Fruit fly (Drosophila melanogaster) whole organism, embryonic: ENCODE results near the gene Dus1.

Source experiments
- CG12104 ChIP-seq: fragments of 200-800 bp; sonication (Bioruptor generic); optimal IDR thresholded peaks from 3 replicates; lab custom pipeline; 2016; ENCODE audit warnings: missing biosample characterization, missing genetic modification characterization
- CG12659 ChIP-seq: fragments of 200-800 bp; sonication (Bioruptor generic); optimal IDR thresholded peaks from 3 replicates; lab custom pipeline; 2017; ENCODE audit warnings: mild to moderate bottlenecking, missing biosample characterization, missing genetic modification reagents, missing genetic modification characterization
- CG18619 ChIP-seq: fragments of 200-800 bp; sonication (Bioruptor generic); optimal IDR thresholded peaks from 3 replicates; lab custom pipeline; 2017; ENCODE audit warnings: missing biosample characterization, mild to moderate bottlenecking, missing genetic modification characterization
- CG4730 ChIP-seq: fragments of 200-800 bp; sonication (Bioruptor generic); IDR thresholded peaks from 2 replicates; pipeline ENCODE4 v1.3.6; 2022; ENCODE audit warnings: missing biosample characterization, missing genetic modification characterization
- CG8765 ChIP-seq: fragments of 200-800 bp; sonication (Bioruptor generic); IDR thresholded peaks from 2 replicates; pipeline ENCODE4 v1.3.6; 2022; ENCODE audit warnings: missing biosample characterization, missing genetic modification characterization
- Dfd ChIP-seq, 2 experiments: fragments of >200 bp; optimal IDR thresholded peaks; 2 replicates each; lab custom pipeline; 2017; ENCODE audit warnings: missing biosample characterization in 2 of 2, missing genetic modification characterization in 2 of 2
- Dref ChIP-seq: fragments of 200-800 bp; sonication (Bioruptor generic); IDR thresholded peaks from 2 replicates; pipeline ENCODE4 v1.3.6; 2022; ENCODE audit warnings: missing biosample characterization, missing genetic modification characterization
- btn ChIP-seq: fragments of 200-800 bp; sonication (Bioruptor generic); optimal IDR thresholded peaks from 2 replicates; lab custom pipeline; 2016; ENCODE audit warnings: missing biosample characterization, missing genetic modification characterization
- gcm ChIP-seq: fragments of 200-800 bp; sonication (Bioruptor generic); optimal IDR thresholded peaks from 2 replicates; lab custom pipeline; 2019; ENCODE audit warnings: missing biosample characterization, mild to moderate bottlenecking, missing genetic modification characterization, moderate library complexity
- gem ChIP-seq: fragments of 200-800 bp; sonication (Bioruptor generic); optimal IDR thresholded peaks from 2 replicates; lab custom pipeline; 2019; ENCODE audit warnings: missing biosample characterization, mild to moderate bottlenecking, missing genetic modification characterization, moderate library complexity
- ind ChIP-seq: fragments of 200-800 bp; sonication (Bioruptor generic); optimal IDR thresholded peaks from 3 replicates; lab custom pipeline; 2016; ENCODE audit warnings: missing biosample characterization, missing genetic modification characterization
- vvl ChIP-seq: fragments of 200-800 bp; sonication (Bioruptor generic); IDR thresholded peaks from 2 replicates; pipeline ENCODE4 v1.3.6; 2022; ENCODE audit warnings: missing biosample characterization, missing genetic modification characterization

DNA sequence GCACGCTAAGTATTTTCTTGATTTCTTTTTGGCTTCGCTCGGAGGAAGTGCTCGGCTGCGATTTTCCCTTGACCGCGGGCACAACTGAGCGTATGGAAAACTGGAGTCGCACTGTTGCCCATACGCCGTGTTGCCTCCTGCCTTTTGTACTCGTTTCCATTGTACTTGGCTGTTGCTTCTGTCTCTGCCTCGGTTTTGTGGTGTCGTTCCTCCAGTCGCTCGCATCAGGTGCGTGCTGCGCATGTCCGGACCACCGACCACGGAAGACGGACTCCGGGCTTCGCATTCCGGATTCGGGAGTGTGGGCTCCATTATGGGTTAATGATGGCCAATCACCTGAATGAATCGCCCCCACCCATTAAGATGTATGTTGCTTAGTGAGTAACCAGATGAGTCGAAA, 20.1 kb upstream of the Dus1 start, which contains the start of gene CG3625:
- TF ChIP-seq CG8765 (no peak), Dfd (GFP tag; optimal IDR thresholded peaks at IDR 0.05; lab: Kevin White, UChicago) (no peak), Dref (GFP tag; lab: Robert Waterston, UW) (no peak), CG12104 (GFP tag; lab: Kevin White, UChicago) (no peak), gcm (no peak), CG4730 (no peak), btn (GFP tag; lab: Kevin White, UChicago) (no peak), CG18619 (no peak), ind (no peak), CG12659 (GFP tag; lab: Kevin White, UChicago) (no peak), gem (no peak), vvl (GFP tag; lab: Robert Waterston, UW) (no peak)
